Worm (Caenorhabditis elegans) whole organism, L3 larva: ENCODE measurements around the gene zig-4.

ENCODE experiments used
- ZK546.5 ChIP-seq: sonication (generic microtip); optimal IDR thresholded peaks from 2 replicates; lab custom pipeline; 2017; ENCODE audit warnings: missing biosample characterization, missing genetic modification characterization
- aly-2 ChIP-seq: fragments of 150-350 bp; optimal IDR thresholded peaks from 2 replicates; lab custom pipeline; 2014; ENCODE audit warnings: missing biosample characterization, missing genetic modification characterization
- ama-1 ChIP-seq: fragments of 150-350 bp; optimal IDR thresholded peaks from 2 replicates; lab custom pipeline; 2018
- ceh-28 ChIP-seq: fragments of 150-350 bp; optimal IDR thresholded peaks from 2 replicates; lab custom pipeline; 2014; ENCODE audit warnings: missing biosample characterization, missing genetic modification reagents, missing genetic modification characterization
- ceh-82 ChIP-seq: fragments of 150-350 bp; optimal IDR thresholded peaks from 2 replicates; lab custom pipeline; 2014; ENCODE audit warnings: missing biosample characterization, missing genetic modification characterization
- ceh-9 ChIP-seq: sonication (generic microtip); optimal IDR thresholded peaks from 2 replicates; lab custom pipeline; 2018; ENCODE audit warnings: missing biosample characterization, missing genetic modification characterization
- daf-12 ChIP-seq: fragments of 150-350 bp; optimal IDR thresholded peaks from 2 replicates; lab custom pipeline; 2014; ENCODE audit warnings: missing biosample characterization, missing genetic modification reagents, missing genetic modification characterization
- egl-27 ChIP-seq: sonication (generic microtip); optimal IDR thresholded peaks from 4 replicates; lab custom pipeline; 2017; ENCODE audit warnings: missing biosample characterization, missing genetic modification reagents, missing genetic modification characterization
- elt-2 ChIP-seq: sonication (generic microtip); optimal IDR thresholded peaks from 2 replicates; lab custom pipeline; 2016; ENCODE audit warnings: missing genetic modification reagents, mild to moderate bottlenecking, missing genetic modification characterization, missing compliant biosample characterization
- elt-3 ChIP-seq, 3 experiments: fragments of 150-350 bp in 1 of 3; sonication (generic microtip) in 2 of 3; optimal IDR thresholded peaks; 2 replicates in 2 of 3; 4 replicates in 1 of 3; lab custom pipeline; 2014 to 2017; ENCODE audit warnings: missing biosample characterization in 3 of 3, missing genetic modification characterization in 3 of 3
- eor-1 ChIP-seq, 2 experiments: fragments of 150-350 bp; optimal IDR thresholded peaks; 2 replicates each; lab custom pipeline; 2014 to 2018; ENCODE audit warnings: missing biosample characterization in 2 of 2, missing genetic modification characterization in 2 of 2
- fkh-2 ChIP-seq: fragments of 150-350 bp; optimal IDR thresholded peaks from 2 replicates; lab custom pipeline; 2014; ENCODE audit warnings: missing biosample characterization, missing genetic modification reagents, missing genetic modification characterization
- fos-1 ChIP-seq: fragments of 150-350 bp; optimal IDR thresholded peaks from 2 replicates; lab custom pipeline; 2014; ENCODE audit warnings: missing biosample characterization, missing genetic modification characterization
- hmg-11 ChIP-seq: sonication (generic microtip); optimal IDR thresholded peaks from 2 replicates; lab custom pipeline; 2016; ENCODE audit warnings: missing genetic modification characterization, missing compliant biosample characterization
- jun-1 ChIP-seq: fragments of 150-350 bp; optimal IDR thresholded peaks from 2 replicates; lab custom pipeline; 2014; ENCODE audit warnings: missing biosample characterization, missing genetic modification reagents, missing genetic modification characterization
- lsy-12 ChIP-seq: sonication (generic microtip); optimal IDR thresholded peaks from 2 replicates; lab custom pipeline; 2016; ENCODE audit warnings: mild to moderate bottlenecking, missing genetic modification characterization, missing compliant biosample characterization
- mdl-1 ChIP-seq: fragments of 150-350 bp; optimal IDR thresholded peaks from 2 replicates; lab custom pipeline; 2014; ENCODE audit warnings: missing biosample characterization, missing genetic modification characterization
- mml-1 ChIP-seq: fragments of 150-350 bp; sonication (generic microtip); optimal IDR thresholded peaks from 3 replicates; lab custom pipeline; 2014; ENCODE audit warnings: missing biosample characterization, missing genetic modification characterization
- nfya-1 ChIP-seq: sonication (generic microtip); optimal IDR thresholded peaks from 2 replicates; lab custom pipeline; 2017; ENCODE audit warnings: missing genetic modification characterization, mild to moderate bottlenecking, missing compliant biosample characterization, antibody characterized with exemption, moderate library complexity; ENCODE audit not compliant: insufficient read depth
- nhr-11 ChIP-seq: fragments of 150-350 bp; optimal IDR thresholded peaks from 2 replicates; lab custom pipeline; 2014; ENCODE audit warnings: missing biosample characterization, missing genetic modification characterization
- nhr-12 ChIP-seq: fragments of 150-350 bp; optimal IDR thresholded peaks from 2 replicates; lab custom pipeline; 2014; ENCODE audit warnings: missing biosample characterization, missing genetic modification characterization
- nhr-23 ChIP-seq: fragments of 150-350 bp; optimal IDR thresholded peaks from 2 replicates; lab custom pipeline; 2014; ENCODE audit warnings: missing biosample characterization, missing genetic modification reagents, missing genetic modification characterization
- nhr-237 ChIP-seq: fragments of 150-350 bp; optimal IDR thresholded peaks from 2 replicates; lab custom pipeline; 2014; ENCODE audit warnings: missing biosample characterization, missing genetic modification characterization
- nhr-25 ChIP-seq: sonication (generic microtip); optimal IDR thresholded peaks from 2 replicates; lab custom pipeline; 2017; ENCODE audit warnings: missing biosample characterization, missing genetic modification characterization
- nhr-43 ChIP-seq: sonication (generic microtip); optimal IDR thresholded peaks from 2 replicates; lab custom pipeline; 2016; ENCODE audit warnings: mild to moderate bottlenecking, missing genetic modification characterization, missing compliant biosample characterization; ENCODE audit not compliant: poor library complexity, severe bottlenecking
- nhr-76 ChIP-seq: fragments of 150-350 bp; sonication (generic microtip); optimal IDR thresholded peaks from 5 replicates; lab custom pipeline; 2014; ENCODE audit warnings: missing biosample characterization, missing genetic modification characterization
- pha-4 ChIP-seq: fragments of 150-350 bp; optimal IDR thresholded peaks from 2 replicates; lab custom pipeline; 2014; ENCODE audit warnings: missing biosample characterization, missing genetic modification reagents, missing genetic modification characterization
- pqm-1 ChIP-seq: fragments of 150-350 bp; optimal IDR thresholded peaks from 2 replicates; lab custom pipeline; 2017; ENCODE audit warnings: missing biosample characterization, missing genetic modification characterization, inconsistent platforms
- sea-2 ChIP-seq: fragments of 150-350 bp; sonication (generic microtip); optimal IDR thresholded peaks from 4 replicates; lab custom pipeline; 2014; ENCODE audit warnings: missing biosample characterization, missing genetic modification reagents, missing genetic modification characterization
- snpc-4 ChIP-seq: fragments of 150-350 bp; optimal IDR thresholded peaks from 2 replicates; lab custom pipeline; 2014; ENCODE audit warnings: missing biosample characterization, missing genetic modification characterization
- tbx-2 ChIP-seq: sonication (generic microtip); optimal IDR thresholded peaks from 2 replicates; lab custom pipeline; 2016; ENCODE audit warnings: mild to moderate bottlenecking, missing genetic modification characterization, missing compliant biosample characterization
- unc-39 ChIP-seq: sonication (generic microtip); optimal IDR thresholded peaks from 4 replicates; lab custom pipeline; 2017; ENCODE audit warnings: missing biosample characterization, missing genetic modification characterization
- ztf-11 ChIP-seq: fragments of 150-350 bp; optimal IDR thresholded peaks from 2 replicates; lab custom pipeline; 2014; ENCODE audit warnings: missing biosample characterization, missing genetic modification characterization

The zig-4 gene

DNA sequence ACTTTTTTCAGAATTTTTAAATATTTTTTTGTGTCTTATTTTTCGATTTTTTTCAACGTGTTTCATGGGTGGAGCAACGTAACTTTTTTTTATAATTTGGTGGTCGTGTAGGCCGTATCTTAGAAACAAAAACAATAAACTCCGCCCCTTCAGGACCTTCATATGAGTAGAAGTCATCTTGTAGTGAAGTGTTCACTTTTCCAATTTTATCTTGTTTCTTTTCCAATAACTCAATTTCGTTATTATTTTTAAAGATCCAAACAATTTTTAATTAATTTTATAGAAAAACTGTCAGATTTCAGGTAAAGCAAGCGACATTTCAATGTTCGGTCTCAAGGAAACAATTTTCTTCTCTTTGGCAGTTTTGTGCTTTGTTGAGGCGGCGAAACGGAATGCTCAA, 36.3 kb upstream of the zig-4 start, which contains the start of gene C39D10.2:
TSS of gene C39D10.2 (plus strand) at position 301 of the 400 bp plus-strand sequence.
- TF ChIP-seq ama-1 = no peak
- no peak for TF ChIP-seq nfya-1
- TF ChIP-seq snpc-4 (tag; lab: Kevin White, UChicago) = no peak
- no peak for TF ChIP-seq nhr-237 (tag; lab: Kevin White, UChicago)

DNA sequence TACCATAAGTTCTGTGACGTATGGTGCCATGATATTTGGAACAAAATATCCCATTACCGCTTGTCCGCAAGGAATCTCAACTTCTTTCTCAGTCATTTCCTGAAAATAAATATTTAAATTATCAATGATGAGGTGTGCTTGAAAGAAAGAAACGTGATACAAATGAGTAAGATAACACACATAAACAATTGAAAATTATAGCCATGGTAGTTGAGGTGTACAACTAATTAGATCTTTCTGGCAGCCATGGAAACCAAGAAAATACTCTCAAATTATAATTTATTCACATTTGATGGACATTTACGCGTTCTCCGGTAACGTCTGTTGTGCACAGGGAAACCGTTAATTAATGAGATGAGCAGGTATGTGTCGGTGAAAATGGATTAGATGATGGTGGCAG, 32.9 kb upstream of the zig-4 start, which contains the start of gene C39D10.5:
TSS of gene C39D10.5 (minus strand) at position 101 of the 400 bp plus-strand sequence.
- no peak for TF ChIP-seq elt-3 (tag; optimal IDR thresholded peaks at IDR 0.05; lab: Kevin White, UChicago)
- TF ChIP-seq egl-27 (tag; lab: Kevin White, UChicago) = no peak
- TF ChIP-seq nhr-23 = no peak

DNA sequence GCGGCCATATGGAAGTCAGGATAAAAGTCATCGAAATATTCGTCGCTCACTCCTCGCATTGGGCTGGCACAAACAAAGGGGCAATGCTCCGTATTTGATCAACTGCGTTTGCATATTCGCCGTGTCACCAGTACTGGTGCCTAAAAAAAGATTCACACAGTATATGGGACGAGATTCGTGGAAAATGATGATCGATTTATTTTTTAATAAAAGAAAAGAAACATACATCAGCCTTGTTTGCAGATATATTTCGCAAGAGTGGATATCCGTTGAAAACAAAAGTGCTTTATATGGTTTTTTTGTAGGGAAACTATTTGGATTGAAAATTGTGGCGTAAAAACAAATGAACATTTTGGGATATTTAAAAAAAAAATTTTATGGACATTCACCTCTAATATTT, 27.5 kb upstream of the zig-4 start, which contains the start of gene latd-1:
TSS of gene latd-1 (minus strand) at position 101 of the 400 bp plus-strand sequence.
- TF ChIP-seq jun-1 (tag; lab: Kevin White, UChicago) (no peak), ZK546.5 (tag; lab: Kevin White, UChicago) (no peak), tbx-2 (tag; lab: Kevin White, UChicago) (no peak), mml-1 (no peak), elt-3 (tag; optimal IDR thresholded peaks at IDR 0.05; lab: Kevin White, UChicago) (no peak), nhr-76 (tag; lab: Kevin White, UChicago) (no peak), mdl-1 (tag; lab: Kevin White, UChicago) (no peak), ztf-11 (tag; lab: Kevin White, UChicago) (no peak), fos-1 (tag; lab: Kevin White, UChicago) (no peak), ceh-9 (tag; lab: Kevin White, UChicago) (no peak)

DNA sequence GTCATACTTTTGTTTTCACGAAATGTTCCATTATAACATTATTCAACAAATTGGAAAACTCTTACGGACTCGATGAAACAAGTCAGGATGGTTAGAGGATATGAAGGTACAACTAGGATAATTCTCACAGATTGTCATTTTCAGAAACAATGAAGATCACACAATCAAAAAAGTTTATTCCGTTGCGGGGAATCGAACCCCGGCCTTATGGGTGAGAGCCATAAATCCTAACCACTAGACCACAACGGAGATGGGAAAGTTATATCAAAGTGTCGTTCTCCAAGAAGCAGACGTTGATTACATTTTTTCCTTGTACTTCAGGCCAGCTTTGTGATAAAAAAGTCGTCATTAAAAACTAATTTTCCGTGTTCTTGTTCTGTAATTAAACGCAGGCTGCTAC, 27.1 kb upstream of the zig-4 start:
- TF ChIP-seq aly-2 (tag; lab: Kevin White, UChicago) = no peak
- peak; percentile 19 for TF ChIP-seq nhr-43 (tag; lab: Kevin White, UChicago)
- TF ChIP-seq lsy-12 = peak; percentile 23
- TF ChIP-seq pha-4 = no peak

DNA sequence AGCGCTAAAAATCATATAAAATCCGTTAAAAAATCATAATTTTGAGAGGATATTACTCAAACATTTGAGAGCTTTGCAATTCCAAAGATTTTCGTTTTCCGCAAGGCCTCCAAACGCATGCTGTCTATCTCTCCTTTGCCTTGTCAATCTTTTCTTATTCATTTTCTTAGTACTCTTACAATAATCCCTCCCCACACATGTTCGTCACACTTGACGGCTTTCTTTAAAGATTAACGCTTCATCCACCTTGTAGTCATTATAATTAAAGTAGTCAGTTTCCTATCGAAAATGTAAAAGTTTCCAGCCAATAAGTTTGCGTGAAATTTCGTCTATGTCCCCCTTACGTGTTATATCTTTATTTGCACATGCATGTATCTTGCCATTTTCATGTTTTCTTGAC, 25.1 kb upstream of the zig-4 start:
- TF ChIP-seq sea-2 (GFP tag; lab: Kevin White, UChicago) (no peak), lsy-12 (no peak), eor-1 (tag; optimal IDR thresholded peaks at IDR 0.05; lab: Kevin White, UChicago) (no peak), hmg-11 (tag; lab: Kevin White, UChicago) (no peak), nhr-12 (no peak), unc-39 (tag; lab: Kevin White, UChicago) (no peak), nhr-23 (no peak)

DNA sequence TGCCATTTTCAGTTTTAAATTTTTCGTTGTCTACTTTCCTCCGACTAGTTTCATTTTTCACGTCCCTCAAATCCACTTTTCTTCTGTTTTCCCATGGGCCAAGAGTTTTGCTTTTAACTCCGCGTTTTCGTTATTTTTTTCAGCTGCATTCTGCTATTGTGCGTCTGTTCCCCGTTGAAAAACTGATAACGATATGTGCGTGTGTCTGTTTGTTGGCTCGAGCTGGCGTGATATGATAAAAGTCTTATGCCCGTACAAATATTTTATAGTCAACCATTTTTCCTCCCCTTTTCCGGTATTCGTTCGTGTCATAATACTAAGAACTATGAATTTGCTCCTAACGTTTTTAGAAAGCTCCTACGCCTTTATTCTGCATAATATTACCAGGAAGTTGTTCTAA, 23.4 kb upstream of the zig-4 start:
- TF ChIP-seq eor-1 (tag; optimal IDR thresholded peaks at IDR 0.05; lab: Kevin White, UChicago) (no peak), hmg-11 (tag; lab: Kevin White, UChicago) (no peak), nhr-23 (no peak), pqm-1 (peak; percentile 56), nhr-11 (tag; lab: Kevin White, UChicago) (no peak), elt-2 (tag; lab: Kevin White, UChicago) (peak; percentile 69), tbx-2 (tag; lab: Kevin White, UChicago) (no peak), nhr-25 (tag; lab: Kevin White, UChicago) (no peak), mml-1 (no peak), ama-1 (no peak), egl-27 (tag; lab: Kevin White, UChicago) (no peak), pha-4 (peak; percentile 8), daf-12 (no peak), ceh-82 (no peak), fkh-2 (tag; lab: Kevin White, UChicago) (no peak), ceh-28 (tag; lab: Kevin White, UChicago) (no peak)
